ENCODE assay signal across 3 worm cellular contexts in genomic region chrX:932874-933273, ce11.
A peak's percentile ranks its signal among the peaks of the same experiment; 100 is the strongest.
TF ChIP-seq lines count a peak whose summit lies in the region.

No protein-coding gene starts in this region.

TF ChIP-seq in whole organism, L1 larva, 84 proteins besides CTCF, POLR2A, EP300 and RAD21 (continued from another document):
- TF ChIP-seq fkh-10 (GFP tag; optimal IDR thresholded peaks at IDR 0.05; lab: Kevin White, UChicago) (peak; percentile 65), dpl-1 (GFP tag; optimal IDR thresholded peaks at IDR 0.05; lab: Kevin White, UChicago) (peak in 1 of 3 experiments; percentile 8), unc-130 (tag; optimal IDR thresholded peaks at IDR 0.05; lab: Kevin White, UChicago) (peak; percentile 13), snu-23 (GFP tag; optimal IDR thresholded peaks at IDR 0.05; lab: Kevin White, UChicago) (peak; percentile 17), rnt-1 (tag; optimal IDR thresholded peaks at IDR 0.05; lab: Kevin White, UChicago) (peak; percentile 41), nhr-76 (tag; optimal IDR thresholded peaks at IDR 0.05; lab: Kevin White, UChicago) (no peak), fkh-8 (tag; optimal IDR thresholded peaks at IDR 0.05; lab: Kevin White, UChicago) (peak; percentile 49), mdl-1 (tag; optimal IDR thresholded peaks at IDR 0.05; lab: Kevin White, UChicago) (peak in 1 of 2 experiments; percentile 0), tlp-1 (tag; optimal IDR thresholded peaks at IDR 0.05; lab: Kevin White, UChicago) (no peak), ceh-82 (tag; optimal IDR thresholded peaks at IDR 0.05; lab: Kevin White, UChicago) (peak in 2 of 3 experiments; percentile 37 to 45), aha-1 (tag; optimal IDR thresholded peaks at IDR 0.05; lab: Kevin White, UChicago) (no peak), mep-1 (tag; optimal IDR thresholded peaks at IDR 0.05; lab: Kevin White, UChicago) (peak; percentile 4), nhr-20 (tag; optimal IDR thresholded peaks at IDR 0.05; lab: Kevin White, UChicago) (no peak), ceh-88 (GFP tag; IDR thresholded peaks at IDR 0.05; lab: Robert Waterston, UW) (no peak), hpl-2 (GFP tag; optimal IDR thresholded peaks at IDR 0.05; lab: Kevin White, UChicago) (no peak)

TF ChIP-seq in whole organism, L2 larva, 48 proteins besides CTCF, POLR2A, EP300 and RAD21 (continued from another document):
- TF ChIP-seq sma-3 (GFP tag; optimal IDR thresholded peaks at IDR 0.05; lab: Kevin White, UChicago) = no peak
- TF ChIP-seq alr-1 (tag; optimal IDR thresholded peaks at IDR 0.05; lab: Kevin White, UChicago) = no peak
- TF ChIP-seq ztf-11 (tag; optimal IDR thresholded peaks at IDR 0.05; lab: Kevin White, UChicago) = no peak
- peak in 1 of 2 experiments; percentile 57 for TF ChIP-seq mdl-1 (tag; optimal IDR thresholded peaks at IDR 0.05; lab: Kevin White, UChicago)
- no peak for TF ChIP-seq peb-1 (tag; optimal IDR thresholded peaks at IDR 0.05; lab: Kevin White, UChicago)
- TF ChIP-seq crh-2 (tag; optimal IDR thresholded peaks at IDR 0.05; lab: Kevin White, UChicago) = peak; percentile 51
- no peak for TF ChIP-seq lin-13 (GFP tag; optimal IDR thresholded peaks at IDR 0.05; lab: Kevin White, UChicago)
- no peak for TF ChIP-seq egl-27 (tag; optimal IDR thresholded peaks at IDR 0.05; lab: Kevin White, UChicago)
- no peak for TF ChIP-seq sem-4 (tag; optimal IDR thresholded peaks at IDR 0.05; lab: Kevin White, UChicago)
- TF ChIP-seq nhr-129 (tag; optimal IDR thresholded peaks at IDR 0.05; lab: Kevin White, UChicago) = peak; percentile 54
- no peak for TF ChIP-seq unc-39 (tag; optimal IDR thresholded peaks at IDR 0.05; lab: Kevin White, UChicago)
- no peak for TF ChIP-seq elt-1 (tag; optimal IDR thresholded peaks at IDR 0.05; lab: Kevin White, UChicago)
- peak; percentile 52 for TF ChIP-seq zag-1 (tag; optimal IDR thresholded peaks at IDR 0.05; lab: Kevin White, UChicago)
- TF ChIP-seq unc-55 (GFP tag; optimal IDR thresholded peaks at IDR 0.05; lab: Kevin White, UChicago) = peak; percentile 72

TF ChIP-seq in whole organism, L4 larva, 104 proteins besides CTCF, POLR2A, EP300 and RAD21 (continued from another document):
- TF ChIP-seq mep-1 (tag; optimal IDR thresholded peaks at IDR 0.05; lab: Kevin White, UChicago) = peak; percentile 13
- no peak for TF ChIP-seq arid-1 (GFP tag; conservative IDR thresholded peaks at IDR 0.05; lab: Robert Waterston, UW)
- no peak for TF ChIP-seq ZK337.2 (GFP tag; IDR thresholded peaks at IDR 0.05; lab: Robert Waterston, UW)
- peak in 1 of 2 experiments; percentile 10 for TF ChIP-seq lsy-2 (tag; optimal IDR thresholded peaks at IDR 0.05; lab: Kevin White, UChicago)
- TF ChIP-seq Y105C5A.15 (GFP tag; IDR thresholded peaks at IDR 0.05; lab: Robert Waterston, UW) = no peak
- no peak for TF ChIP-seq lin-13 (GFP tag; optimal IDR thresholded peaks at IDR 0.05; lab: Kevin White, UChicago)
- TF ChIP-seq mdt-29 (GFP tag; IDR thresholded peaks at IDR 0.05; lab: Robert Waterston, UW) = no peak
- TF ChIP-seq egl-27 (tag; optimal IDR thresholded peaks at IDR 0.05; lab: Kevin White, UChicago) = no peak
- no peak for TF ChIP-seq snpc-4 (tag; optimal IDR thresholded peaks at IDR 0.05; lab: Kevin White, UChicago)
- TF ChIP-seq ceh-20 (GFP tag; IDR thresholded peaks at IDR 0.05; lab: Robert Waterston, UW) = 0 out of 2 replicates have a peak, but pooled peaks have one; percentile 13
- peak; percentile 55 for TF ChIP-seq fkh-10 (GFP tag; optimal IDR thresholded peaks at IDR 0.05; lab: Kevin White, UChicago)
- TF ChIP-seq lin-38 (GFP tag; IDR thresholded peaks at IDR 0.05; lab: Robert Waterston, UW) = no peak
- no peak for TF ChIP-seq nhr-42 (GFP tag; IDR thresholded peaks at IDR 0.05; lab: Robert Waterston, UW)
- TF ChIP-seq ceh-62 (tag; optimal IDR thresholded peaks at IDR 0.05; lab: Kevin White, UChicago) = no peak
- 0 out of 2 replicates have a peak, but pooled peaks have one; percentile 49 for TF ChIP-seq ctbp-1 (GFP tag; IDR thresholded peaks at IDR 0.05; lab: Robert Waterston, UW)
- TF ChIP-seq sdz-12 (GFP tag; optimal IDR thresholded peaks at IDR 0.05; lab: Kevin White, UChicago) = no peak
- TF ChIP-seq madf-5 (GFP tag; IDR thresholded peaks at IDR 0.05; lab: Robert Waterston, UW) = no peak
- no peak for TF ChIP-seq nhr-237 (tag; optimal IDR thresholded peaks at IDR 0.05; lab: Kevin White, UChicago)
- no peak for TF ChIP-seq Y48G9A.11 (GFP tag; IDR thresholded peaks at IDR 0.05; lab: Robert Waterston, UW)
- TF ChIP-seq daf-19 (GFP tag; conservative IDR thresholded peaks at IDR 0.05; lab: Robert Waterston, UW) = no peak
- no peak for TF ChIP-seq hlh-11 (tag; optimal IDR thresholded peaks at IDR 0.05; lab: Kevin White, UChicago)
TF ChIP-seq in whole organism, L4 larva: peak in this region for 9.
